Fruit fly (Drosophila melanogaster): ENCODE data around the gene eRF3.

DNA sequence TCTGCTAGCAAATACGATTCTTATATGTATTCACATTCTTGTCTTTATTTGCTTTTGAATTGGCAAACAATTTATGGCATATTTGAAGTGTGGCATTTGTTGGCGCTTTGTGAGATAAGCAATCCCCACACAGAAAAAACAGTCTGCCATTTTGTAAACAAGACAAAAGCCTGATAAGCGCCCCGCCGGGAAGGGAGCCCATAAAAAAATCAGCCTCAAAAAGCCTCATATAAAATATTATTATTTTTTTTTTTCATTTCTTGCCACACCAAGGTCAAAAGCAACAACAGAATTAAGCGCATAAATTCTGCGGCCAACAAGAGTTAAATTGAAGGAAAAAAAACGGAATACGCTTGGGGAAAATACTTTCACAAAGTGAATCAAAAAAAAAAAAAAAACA lies 41.1 kb downstream of the eRF3 start:
- no peak for TF ChIP-seq cyc (GFP tag; optimal IDR thresholded peaks at IDR 0.05)
- TF ChIP-seq Ets96B (tag; optimal IDR thresholded peaks at IDR 0.05) = no peak

All from whole organism, prepupa.